Worm (Caenorhabditis elegans): ENCODE data around the gene srg-7.

Gene srg-7

DNA sequence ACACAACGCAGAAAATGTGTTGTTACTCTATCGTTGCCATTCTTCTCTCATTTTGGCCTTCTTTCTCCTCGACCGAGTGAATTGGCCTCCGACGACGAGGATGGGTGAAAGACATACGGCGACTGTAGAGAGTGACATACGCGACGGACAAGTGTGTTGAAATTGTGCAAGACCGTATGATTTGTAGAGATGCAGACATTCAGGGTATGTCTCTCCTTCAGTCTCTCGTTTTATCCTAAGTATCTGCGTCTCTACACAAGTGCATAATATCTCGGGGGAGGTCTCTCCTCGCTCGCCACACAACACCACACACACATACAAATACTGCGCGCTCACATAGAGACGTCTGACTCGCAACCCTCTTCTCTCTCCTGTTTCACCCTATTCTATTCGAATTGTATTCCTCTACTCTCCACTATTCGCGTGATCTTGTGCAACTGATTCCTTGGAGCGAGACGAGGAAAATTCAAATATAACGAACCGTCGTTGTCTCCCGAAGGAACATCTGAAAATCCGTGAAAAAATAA, 12.2 kb upstream of the srg-7 start, which contains the start of gene hmg-1.2 (continued):
- no peak for TF ChIP-seq skn-1 (tag; optimal IDR thresholded peaks at IDR 0.05)
- no peak for TF ChIP-seq nhr-76 (tag; optimal IDR thresholded peaks at IDR 0.05)
- peak; percentile 89 for TF ChIP-seq nhr-19 (GFP tag; conservative IDR thresholded peaks at IDR 0.05)
- peak; percentile 66 for TF ChIP-seq unc-130 (tag; optimal IDR thresholded peaks at IDR 0.05)
- peak; percentile 77 for TF ChIP-seq ztf-4 (tag; optimal IDR thresholded peaks at IDR 0.05)
- TF ChIP-seq nhr-47 (tag; optimal IDR thresholded peaks at IDR 0.05): peak; percentile 83
- peak; percentile 63 for TF ChIP-seq isw-1 (GFP tag; IDR thresholded peaks at IDR 0.05)
- TF ChIP-seq nhr-77 (tag; optimal IDR thresholded peaks at IDR 0.05): peak; percentile 68
- TF ChIP-seq nhr-84 (tag; optimal IDR thresholded peaks at IDR 0.05): no peak
- peak; percentile 24 for TF ChIP-seq ceh-90 (tag; optimal IDR thresholded peaks at IDR 0.05)
- TF ChIP-seq fkh-10 (GFP tag; optimal IDR thresholded peaks at IDR 0.05): peak; percentile 56
- peak; percentile 49 for TF ChIP-seq fkh-4 (tag; optimal IDR thresholded peaks at IDR 0.05; ENCODE audit: borderline replicate concordance)
- 0 out of 2 replicates have a peak, but pooled peaks have one; percentile 47 for TF ChIP-seq mab-9 (GFP tag; IDR thresholded peaks at IDR 0.05)
- TF ChIP-seq snu-23 (GFP tag; optimal IDR thresholded peaks at IDR 0.05): peak; percentile 96
- TF ChIP-seq egl-13 (tag; optimal IDR thresholded peaks at IDR 0.05): peak; percentile 30
- peak in 1 of 2 experiments; percentile 81 for TF ChIP-seq egl-27 (tag; optimal IDR thresholded peaks at IDR 0.05)
- TF ChIP-seq C16A3.4 (tag; optimal IDR thresholded peaks at IDR 0.05): peak; percentile 74
- TF ChIP-seq sup-37 (GFP tag; optimal IDR thresholded peaks at IDR 0.05): peak; percentile 46
- TF ChIP-seq ztf-11 (tag; optimal IDR thresholded peaks at IDR 0.05): peak in 1 of 2 experiments; percentile 52
- peak; percentile 69 for TF ChIP-seq nhr-90 (tag; optimal IDR thresholded peaks at IDR 0.05; ENCODE audit: poor library complexity)
- peak; percentile 73 for TF ChIP-seq rnt-1 (tag; optimal IDR thresholded peaks at IDR 0.05)
- no peak for TF ChIP-seq ets-5 (GFP tag; IDR thresholded peaks at IDR 0.05)
- peak; percentile 79 to 81 for TF ChIP-seq lsy-2 (tag; optimal IDR thresholded peaks at IDR 0.05)
- peak; percentile 92 for TF ChIP-seq nhr-85 (tag)
- no peak for TF ChIP-seq alr-1 (tag; optimal IDR thresholded peaks at IDR 0.05; ENCODE audit: borderline replicate concordance)
- TF ChIP-seq hlh-17 (GFP tag; optimal IDR thresholded peaks at IDR 0.05; ENCODE audit: borderline replicate concordance): no peak
- no peak for TF ChIP-seq ces-1 (GFP tag; optimal IDR thresholded peaks at IDR 0.05)
- TF ChIP-seq blmp-1 (tag; optimal IDR thresholded peaks at IDR 0.05): peak; percentile 40
- TF ChIP-seq ama-1 (optimal IDR thresholded peaks at IDR 0.05): no peak
- TF ChIP-seq C34B4.2 (tag; optimal IDR thresholded peaks at IDR 0.05): no peak
- peak; percentile 58 for TF ChIP-seq mep-1 (tag; optimal IDR thresholded peaks at IDR 0.05)
- peak; percentile 94 for TF ChIP-seq nhr-71 (tag; optimal IDR thresholded peaks at IDR 0.05)
- peak; percentile 83 for TF ChIP-seq unc-86 (tag; optimal IDR thresholded peaks at IDR 0.05)
- no peak for TF ChIP-seq sptf-1 (tag; optimal IDR thresholded peaks at IDR 0.05)
- TF ChIP-seq nhr-12 (tag; optimal IDR thresholded peaks at IDR 0.05): no peak
- TF ChIP-seq grh-1 (GFP tag; IDR thresholded peaks at IDR 0.05): peak; percentile 22; the same call in 1 of the 2 replicates
- TF ChIP-seq elt-3 (tag; optimal IDR thresholded peaks at IDR 0.05): peak in 3 of 6 experiments; percentile 8 to 52 (median 48)
- peak; percentile 41 to 54 (median 52) for TF ChIP-seq dpl-1 (GFP tag; optimal IDR thresholded peaks at IDR 0.05)
- peak; percentile 57 for TF ChIP-seq nhr-11 (tag; optimal IDR thresholded peaks at IDR 0.05)

DNA sequence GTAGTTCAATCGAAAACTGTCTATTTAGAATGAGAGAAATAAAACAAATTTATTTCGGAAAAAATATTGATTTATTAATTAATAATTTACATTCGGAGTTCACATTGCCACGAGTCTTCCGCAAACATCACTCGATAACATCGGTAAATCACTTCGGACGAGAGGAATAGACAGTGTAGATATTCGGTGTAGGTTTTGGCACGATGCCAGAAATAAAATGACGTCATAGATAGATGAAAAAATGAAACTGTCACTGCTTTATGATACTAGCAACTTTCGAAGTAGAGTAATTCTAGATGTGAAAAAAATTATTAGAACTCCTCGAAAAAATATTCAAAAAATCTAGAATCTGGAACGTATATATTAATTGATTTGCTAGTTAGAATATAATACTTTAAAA, 11.5 kb upstream of the srg-7 start:
- TF ChIP-seq fos-1 (tag; optimal IDR thresholded peaks at IDR 0.05) (no peak), rnt-1 (tag; optimal IDR thresholded peaks at IDR 0.05) (peak; percentile 6), C34B4.2 (tag; optimal IDR thresholded peaks at IDR 0.05) (no peak), nhr-85 (tag) (peak; percentile 76), nhr-28 (tag; optimal IDR thresholded peaks at IDR 0.05) (no peak), lin-13 (GFP tag; optimal IDR thresholded peaks at IDR 0.05) (peak; percentile 19), xbp-1 (tag; optimal IDR thresholded peaks at IDR 0.05) (no peak), nhr-76 (tag; optimal IDR thresholded peaks at IDR 0.05) (no peak), lin-14 (GFP tag; optimal IDR thresholded peaks at IDR 0.05) (no peak), fkh-8 (tag; optimal IDR thresholded peaks at IDR 0.05) (no peak), lin-39 (tag; optimal IDR thresholded peaks at IDR 0.05) (no peak), hlh-17 (GFP tag; optimal IDR thresholded peaks at IDR 0.05; ENCODE audit: borderline replicate concordance) (no peak)

Measured in whole organism, L1 larva.